Fruit fly (Drosophila melanogaster): ENCODE results near the gene IFT54.

dm6 chr3R:14353733-14354152 lies 51.5 kb downstream of the IFT54 start:
- TF ChIP-seq CG7045 (GFP tag; optimal IDR thresholded peaks at IDR 0.05) (peak; percentile 77), Crg-1 (GFP tag; optimal IDR thresholded peaks at IDR 0.05) (no peak), kay (GFP tag; ENCODE audit: borderline replicate concordance) (no peak), Clk (GFP tag; optimal IDR thresholded peaks at IDR 0.05) (peak; percentile 58), cnc (optimal IDR thresholded peaks at IDR 0.05) (no peak), CG12768 (GFP tag; optimal IDR thresholded peaks at IDR 0.05) (peak; percentile 58)
